Fruit fly (Drosophila melanogaster) whole organism, adult: ENCODE data around the gene Sf3b5.
A peak's percentile ranks its signal among the peaks of the same experiment; 100 is the strongest.

ENCODE experiments used
- CG11617 ChIP-seq: fragments of 200-800 bp; sonication (Bioruptor generic); optimal IDR thresholded peaks from 2 replicates; lab custom pipeline; 2017; ENCODE audit warnings: mild to moderate bottlenecking, missing biosample characterization, missing genetic modification reagents, missing genetic modification characterization
- CG12768 ChIP-seq: fragments of 200-800 bp; sonication (Bioruptor generic); optimal IDR thresholded peaks from 2 replicates; lab custom pipeline; 2017; ENCODE audit warnings: missing biosample characterization, missing genetic modification characterization, mild to moderate bottlenecking, moderate library complexity, missing genetic modification reagents
- CG14711 ChIP-seq: fragments of 200-800 bp; sonication (Bioruptor generic); optimal IDR thresholded peaks from 2 replicates; lab custom pipeline; 2018; ENCODE audit warnings: missing biosample characterization, mild to moderate bottlenecking, missing genetic modification characterization, moderate library complexity
- CG1620 ChIP-seq: fragments of 200-800 bp; sonication (Bioruptor generic); optimal IDR thresholded peaks from 2 replicates; lab custom pipeline; 2016; ENCODE audit warnings: missing biosample characterization, missing genetic modification characterization
- CG33017 ChIP-seq: fragments of 200-800 bp; sonication (Bioruptor generic); optimal IDR thresholded peaks from 2 replicates; lab custom pipeline; 2018; ENCODE audit warnings: missing biosample characterization, mild to moderate bottlenecking, missing genetic modification characterization, moderate library complexity
- CG5204 ChIP-seq: fragments of 200-800 bp; sonication (Bioruptor generic); optimal IDR thresholded peaks from 2 replicates; lab custom pipeline; 2016; ENCODE audit warnings: missing biosample characterization, missing genetic modification characterization
- CG7045 ChIP-seq: fragments of 200-800 bp; sonication (Bioruptor generic); optimal IDR thresholded peaks from 2 replicates; lab custom pipeline; 2017; ENCODE audit warnings: missing biosample characterization, mild to moderate bottlenecking, missing genetic modification characterization
- CG7101 ChIP-seq: fragments of 200-800 bp; sonication (Bioruptor generic); optimal IDR thresholded peaks from 2 replicates; lab custom pipeline; 2018; ENCODE audit warnings: missing biosample characterization, mild to moderate bottlenecking, missing genetic modification characterization, moderate library complexity
- Clk ChIP-seq: fragments of 200-800 bp; sonication (Bioruptor generic); optimal IDR thresholded peaks from 2 replicates; lab custom pipeline; 2017; ENCODE audit warnings: missing biosample characterization, missing genetic modification characterization
- Crg-1 ChIP-seq: fragments of 200-800 bp; sonication (Bioruptor generic); optimal IDR thresholded peaks from 2 replicates; lab custom pipeline; 2016; ENCODE audit warnings: missing biosample characterization, missing genetic modification characterization
- Hr96 ChIP-seq: fragments of 200-800 bp; sonication (Bioruptor generic); optimal IDR thresholded peaks from 2 replicates; lab custom pipeline; 2016; ENCODE audit warnings: missing biosample characterization, missing genetic modification characterization
- Mnt ChIP-seq: fragments of 200-800 bp; sonication (Bioruptor generic); optimal IDR thresholded peaks from 2 replicates; lab custom pipeline; 2016; ENCODE audit warnings: missing biosample characterization, mild to moderate bottlenecking, missing genetic modification characterization
- bab1 ChIP-seq: fragments of 200-800 bp; sonication (Bioruptor generic); optimal IDR thresholded peaks from 3 replicates; lab custom pipeline; 2019; ENCODE audit warnings: missing biosample characterization, mild to moderate bottlenecking, missing genetic modification characterization, moderate library complexity
- cic ChIP-seq: fragments of 200-800 bp; sonication (Bioruptor generic); optimal IDR thresholded peaks from 2 replicates; lab custom pipeline; 2017; ENCODE audit warnings: missing biosample characterization, mild to moderate bottlenecking, missing genetic modification characterization, moderate library complexity
- cnc ChIP-seq, 2 experiments: fragments of >200 bp; optimal IDR thresholded peaks; 2 replicates each; lab custom pipeline; 2017
- kay ChIP-seq: fragments of 200-800 bp; sonication (Bioruptor generic); peaks from one replicate; lab custom pipeline; 2016; ENCODE audit warnings: missing biosample characterization, missing genetic modification characterization, borderline replicate concordance
- ovo ChIP-seq: fragments of 200-800 bp; sonication (Bioruptor generic); optimal IDR thresholded peaks from 2 replicates; lab custom pipeline; 2016; ENCODE audit warnings: missing biosample characterization, missing genetic modification characterization
- pad ChIP-seq: fragments of 200-800 bp; sonication (Bioruptor generic); optimal IDR thresholded peaks from 3 replicates; lab custom pipeline; 2017; ENCODE audit warnings: missing biosample characterization, missing genetic modification characterization, mild to moderate bottlenecking, moderate library complexity, missing genetic modification reagents
- tj ChIP-seq: fragments of 200-800 bp; sonication (Bioruptor generic); optimal IDR thresholded peaks from 3 replicates; lab custom pipeline; 2017; ENCODE audit warnings: missing biosample characterization, mild to moderate bottlenecking, missing genetic modification characterization, moderate library complexity
- toe ChIP-seq: fragments of 200-800 bp; sonication (Bioruptor generic); optimal IDR thresholded peaks from 2 replicates; lab custom pipeline; 2016; ENCODE audit warnings: missing biosample characterization, missing genetic modification characterization

Sf3b5 gene

DNA sequence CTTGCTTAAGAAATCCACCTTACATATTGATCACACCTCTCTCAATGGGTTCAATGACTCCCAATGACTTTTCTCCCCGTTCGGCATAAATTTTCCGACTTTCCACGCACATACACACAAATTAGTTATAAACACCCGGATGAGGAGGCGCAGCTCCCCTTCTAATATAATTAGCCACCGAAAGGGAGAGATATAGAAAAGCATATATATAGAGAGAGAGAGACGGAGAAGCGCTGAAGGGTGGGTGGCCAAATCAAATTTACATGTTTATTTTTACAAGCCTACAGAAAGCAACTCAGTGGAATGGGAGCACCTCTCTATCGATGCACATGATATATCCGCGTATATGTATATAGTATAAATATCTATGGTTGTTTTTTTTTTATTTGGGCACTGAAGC, 13.5 kb upstream of the Sf3b5 start:
- no peak for TF ChIP-seq CG33017 (tag; lab: Kevin White, UChicago)
- no peak for TF ChIP-seq Crg-1 (GFP tag; lab: Kevin White, UChicago)
- no peak for TF ChIP-seq CG12768
- no peak for TF ChIP-seq tj
- no peak for TF ChIP-seq Mnt (GFP tag; lab: Kevin White, UChicago)
- TF ChIP-seq CG7045 (GFP tag; lab: Kevin White, UChicago), result no peak
- TF ChIP-seq CG11617 (GFP tag; lab: Kevin White, UChicago), result no peak
- no peak for TF ChIP-seq CG1620 (GFP tag; lab: Kevin White, UChicago)
- no peak for TF ChIP-seq pad (GFP tag; lab: Kevin White, UChicago)
- TF ChIP-seq bab1, result no peak

DNA sequence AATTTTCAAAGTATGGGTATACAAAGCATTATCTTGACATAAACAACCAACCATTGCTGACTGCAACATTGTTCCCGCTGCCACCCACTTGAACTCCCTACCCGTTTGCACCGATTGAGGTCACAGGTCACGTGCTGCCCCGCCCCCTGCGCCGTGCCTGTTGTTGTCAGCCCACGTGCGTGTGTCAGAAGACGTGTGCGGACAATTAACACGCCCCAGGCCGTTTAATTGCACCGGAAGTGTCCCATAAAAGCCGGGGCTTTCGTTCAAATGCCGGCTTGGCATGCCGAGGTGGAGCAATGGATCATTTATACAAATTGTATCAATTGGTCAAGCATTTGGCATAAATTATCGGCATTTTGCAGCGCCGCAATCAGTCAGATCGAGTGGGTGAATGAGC, 11.9 kb upstream of the Sf3b5 start:
- TF ChIP-seq tj (no peak), CG7045 (GFP tag; lab: Kevin White, UChicago) (no peak), Mnt (GFP tag; lab: Kevin White, UChicago) (no peak), Hr96 (GFP tag; lab: Kevin White, UChicago) (no peak), Crg-1 (GFP tag; lab: Kevin White, UChicago) (no peak), pad (GFP tag; lab: Kevin White, UChicago) (no peak), CG5204 (GFP tag; lab: Kevin White, UChicago) (no peak), ovo (GFP tag; lab: Kevin White, UChicago) (no peak), kay (GFP tag; lab: Kevin White, UChicago) (no peak), CG12768 (no peak), cnc (optimal IDR thresholded peaks at IDR 0.05; lab: Kevin White, UChicago) (no peak)

DNA sequence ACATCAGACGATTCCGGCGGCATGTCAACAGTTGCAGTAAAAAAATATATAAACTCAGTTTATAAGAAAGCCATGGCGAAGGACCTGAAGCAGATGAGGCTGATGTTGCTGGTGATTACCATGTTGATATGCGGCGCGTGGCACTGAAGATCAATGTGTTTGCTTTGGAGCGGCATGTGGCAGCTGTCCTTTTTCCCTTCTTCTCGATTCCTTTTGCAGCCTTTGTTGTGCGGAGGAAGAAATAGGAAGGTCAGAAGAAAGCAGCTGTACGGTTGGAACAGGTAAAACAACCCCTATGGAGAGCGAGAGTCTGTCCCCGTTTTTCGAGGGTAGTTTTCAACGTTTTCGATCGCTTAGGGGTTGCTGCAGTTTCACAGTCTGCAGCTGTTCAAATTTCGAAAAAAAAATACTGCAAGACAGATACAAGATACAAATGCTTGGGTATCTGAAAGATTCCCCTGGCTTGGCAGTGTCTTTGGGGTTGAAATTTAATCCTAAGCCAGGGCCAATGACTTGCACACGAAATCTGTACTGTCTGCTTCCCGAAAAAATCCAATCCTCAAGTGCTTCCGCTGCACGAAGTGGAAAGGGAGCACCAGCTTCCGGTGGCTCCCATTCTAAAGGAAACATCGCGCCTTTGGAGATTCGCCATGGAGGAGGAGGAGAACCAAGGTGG, 9.8 kb upstream of the Sf3b5 start:
- TF ChIP-seq Mnt (GFP tag; lab: Kevin White, UChicago) (no peak), Hr96 (GFP tag; lab: Kevin White, UChicago) (no peak), CG12768 (no peak)

DNA sequence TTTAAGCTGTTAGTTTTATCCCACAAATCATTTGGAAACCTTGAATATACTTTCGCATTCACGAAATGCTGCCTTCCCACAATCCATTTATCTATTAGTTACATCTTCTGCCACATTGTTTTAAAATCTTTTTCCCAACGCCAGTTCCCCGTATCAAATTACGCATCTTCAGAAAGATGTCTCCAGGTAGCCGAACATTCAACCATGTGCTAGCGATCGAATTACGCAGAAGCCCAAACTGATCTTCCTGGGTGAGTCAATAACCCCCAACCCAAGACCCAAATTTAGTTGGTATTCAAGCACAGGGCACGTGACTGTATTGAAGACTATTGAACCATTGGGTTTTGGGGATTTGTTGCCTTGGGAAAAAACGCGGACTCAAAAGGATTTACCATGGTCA, 8.8 kb upstream of the Sf3b5 start:
- TF ChIP-seq CG14711 (tag; lab: Kevin White, UChicago), result no peak
- TF ChIP-seq Hr96 (GFP tag; lab: Kevin White, UChicago), result no peak
- TF ChIP-seq cnc (optimal IDR thresholded peaks at IDR 0.05; lab: Kevin White, UChicago), result no peak
- no peak for TF ChIP-seq Mnt (GFP tag; lab: Kevin White, UChicago)
- no peak for TF ChIP-seq CG1620 (GFP tag; lab: Kevin White, UChicago)
- TF ChIP-seq Clk, result no peak
- no peak for TF ChIP-seq Crg-1 (GFP tag; lab: Kevin White, UChicago)
- no peak for TF ChIP-seq CG11617 (GFP tag; lab: Kevin White, UChicago)
- no peak for TF ChIP-seq pad (GFP tag; lab: Kevin White, UChicago)
- no peak for TF ChIP-seq kay (GFP tag; lab: Kevin White, UChicago)
- no peak for TF ChIP-seq toe (GFP tag; lab: Kevin White, UChicago)
- TF ChIP-seq CG7045 (GFP tag; lab: Kevin White, UChicago), result no peak
- TF ChIP-seq ovo (GFP tag; lab: Kevin White, UChicago), result no peak

DNA sequence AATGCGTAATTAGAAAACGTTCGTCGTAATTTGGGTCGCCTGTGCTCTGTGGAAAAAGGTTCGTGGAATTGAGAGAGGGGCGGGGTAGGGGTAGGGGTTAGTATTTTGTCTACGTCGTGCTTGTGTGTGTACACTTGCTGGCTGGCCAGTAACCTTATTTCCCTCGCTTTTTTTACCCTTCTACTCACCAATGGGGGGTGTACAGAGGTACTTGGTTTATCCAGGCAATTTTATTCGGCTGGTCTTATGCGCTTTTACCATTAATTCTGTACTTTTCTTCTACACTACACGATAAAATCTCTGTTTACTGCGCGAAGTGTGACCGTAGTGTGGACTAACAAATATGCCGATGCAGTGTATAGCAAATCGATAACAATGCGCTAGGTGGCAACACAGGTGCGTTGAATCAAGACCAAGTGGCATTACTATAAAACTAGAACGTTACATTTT, 4.6 kb upstream of the Sf3b5 start, which contains the start of gene tgo:
Gene tgo (minus strand): TSS at position 334 of the 450 bp plus-strand sequence.
- no peak for TF ChIP-seq Clk
- peak; percentile 65 for TF ChIP-seq bab1
- TF ChIP-seq CG11617 (GFP tag; lab: Kevin White, UChicago), result peak; percentile 17
- peak; percentile 14 for TF ChIP-seq Crg-1 (GFP tag; lab: Kevin White, UChicago)
- peak; percentile 16 for TF ChIP-seq pad (GFP tag; lab: Kevin White, UChicago)
- TF ChIP-seq CG1620 (GFP tag; lab: Kevin White, UChicago), result no peak
- TF ChIP-seq cnc (optimal IDR thresholded peaks at IDR 0.05; lab: Kevin White, UChicago), result no peak
- peak; percentile 53 for TF ChIP-seq Mnt (GFP tag; lab: Kevin White, UChicago)
- peak; percentile 69 for TF ChIP-seq tj
- TF ChIP-seq CG7101, result peak; percentile 2
- TF ChIP-seq CG12768, result no peak
- TF ChIP-seq kay (GFP tag; lab: Kevin White, UChicago), result no peak
- TF ChIP-seq cic (GFP tag; lab: Kevin White, UChicago), result peak; percentile 44

DNA sequence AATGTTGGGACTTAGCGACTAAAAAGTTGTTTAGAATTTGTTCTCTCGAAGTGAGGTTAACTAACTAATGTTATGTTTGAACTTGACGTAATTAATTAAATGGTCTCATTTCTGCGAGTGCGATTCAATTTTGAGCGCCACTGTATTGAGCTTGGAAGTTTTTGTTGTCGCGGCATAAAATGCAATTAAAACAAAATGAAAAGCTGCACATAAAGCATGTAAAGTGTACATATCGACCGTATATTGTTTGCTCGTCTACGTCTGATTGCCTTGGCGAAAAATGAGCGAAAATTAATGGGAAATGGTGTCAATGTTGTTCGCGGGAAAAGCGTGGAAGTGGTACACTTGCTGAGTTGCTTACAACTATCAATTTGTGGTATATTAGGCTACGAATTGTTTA, 1.7 kb upstream of the Sf3b5 start:
- TF ChIP-seq cic (GFP tag; lab: Kevin White, UChicago) (no peak), tj (peak; percentile 95), bab1 (peak; percentile 17)

DNA sequence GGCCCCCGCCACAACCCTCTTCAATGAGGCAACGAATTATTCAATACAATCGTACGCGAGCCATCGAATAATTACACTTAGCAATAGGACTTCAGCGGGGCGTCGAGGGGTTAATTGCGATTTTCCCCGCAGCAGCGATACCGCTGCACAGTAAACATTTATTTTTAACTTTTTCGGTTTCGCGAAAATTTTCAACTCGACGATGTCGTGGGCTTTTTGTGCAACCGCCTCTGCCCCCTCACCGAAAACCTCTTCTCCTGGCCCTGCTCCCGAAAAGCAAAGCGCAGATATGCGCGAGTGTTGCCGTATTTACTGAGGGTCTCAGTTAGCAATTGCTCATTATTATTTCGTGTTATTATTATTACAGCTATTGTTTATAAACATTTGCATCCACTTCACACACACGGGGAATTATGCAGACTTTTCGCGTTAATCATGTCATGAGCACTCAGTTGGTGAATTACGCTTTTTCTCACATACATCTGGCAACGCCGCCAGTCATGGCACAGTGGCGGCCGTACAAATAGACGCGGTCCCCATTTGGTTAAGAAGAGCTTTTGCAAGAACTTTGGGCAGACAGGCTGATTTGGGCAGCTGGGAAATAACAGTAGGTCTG, 1.3 kb downstream of the Sf3b5 start:
- peak; percentile 76 for TF ChIP-seq Crg-1 (GFP tag; lab: Kevin White, UChicago)
- TF ChIP-seq Mnt (GFP tag; lab: Kevin White, UChicago), result peak; percentile 84
- peak; percentile 62 for TF ChIP-seq tj
- peak; percentile 18 for TF ChIP-seq CG12768
- TF ChIP-seq CG7045 (GFP tag; lab: Kevin White, UChicago), result peak; percentile 50
- peak; percentile 43 for TF ChIP-seq CG14711 (tag; lab: Kevin White, UChicago)
- peak; percentile 55 for TF ChIP-seq CG33017 (tag; lab: Kevin White, UChicago)
- peak; percentile 82 for TF ChIP-seq CG11617 (GFP tag; lab: Kevin White, UChicago)
- no peak for TF ChIP-seq CG5204 (GFP tag; lab: Kevin White, UChicago)
- peak; percentile 61 for TF ChIP-seq CG1620 (GFP tag; lab: Kevin White, UChicago)
- TF ChIP-seq CG7101, result peak; percentile 49
- no peak for TF ChIP-seq cnc (optimal IDR thresholded peaks at IDR 0.05; lab: Kevin White, UChicago)
- TF ChIP-seq ovo (GFP tag; lab: Kevin White, UChicago), result no peak
- TF ChIP-seq Clk, result peak; percentile 61
- no peak for TF ChIP-seq Hr96 (GFP tag; lab: Kevin White, UChicago)
- no peak for TF ChIP-seq kay (GFP tag; lab: Kevin White, UChicago)
- peak; percentile 74 for TF ChIP-seq cic (GFP tag; lab: Kevin White, UChicago)
- TF ChIP-seq pad (GFP tag; lab: Kevin White, UChicago), result peak; percentile 93
- no peak for TF ChIP-seq toe (GFP tag; lab: Kevin White, UChicago)
- peak; percentile 71 for TF ChIP-seq bab1
